Worm (Caenorhabditis elegans) whole organism, L1 larva: ENCODE data around the gene B0280.11.

Experiments used
- C34B4.2 ChIP-seq: sonication (generic microtip); optimal IDR thresholded peaks from 2 replicates; lab custom pipeline; 2017; ENCODE audit warnings: mild to moderate bottlenecking, missing genetic modification characterization, missing compliant biosample characterization
- F16B12.6 ChIP-seq: fragments of 150-350 bp; optimal IDR thresholded peaks from 2 replicates; lab custom pipeline; 2014; ENCODE audit warnings: missing biosample characterization, missing genetic modification characterization
- aha-1 ChIP-seq: fragments of 150-350 bp; optimal IDR thresholded peaks from 2 replicates; lab custom pipeline; 2014; ENCODE audit warnings: missing biosample characterization, missing genetic modification characterization
- alr-1 ChIP-seq: fragments of 200-800 bp; sonication (Bioruptor generic); optimal IDR thresholded peaks from 2 replicates; lab custom pipeline; 2018; ENCODE audit warnings: borderline replicate concordance, mild to moderate bottlenecking, missing genetic modification characterization, missing compliant biosample characterization
- aly-2 ChIP-seq: fragments of 150-350 bp; optimal IDR thresholded peaks from 2 replicates; lab custom pipeline; 2014; ENCODE audit warnings: missing biosample characterization, missing genetic modification characterization
- ama-1 ChIP-seq: fragments of 150-350 bp; optimal IDR thresholded peaks from 2 replicates; lab custom pipeline; 2014
- ceh-88 ChIP-seq: fragments of 200-800 bp; sonication (Bioruptor generic); IDR thresholded peaks from 2 replicates; pipeline ENCODE4 v1.3.6; 2022; ENCODE audit warnings: missing genetic modification characterization, missing compliant biosample characterization
- ceh-90 ChIP-seq: sonication (generic microtip); optimal IDR thresholded peaks from 2 replicates; lab custom pipeline; 2016; ENCODE audit warnings: missing genetic modification characterization, missing compliant biosample characterization
- ces-1 ChIP-seq: fragments of 150-350 bp; optimal IDR thresholded peaks from 2 replicates; lab custom pipeline; 2014; ENCODE audit warnings: missing biosample characterization, missing genetic modification reagents, missing genetic modification characterization
- dsc-1 ChIP-seq: sonication (generic microtip); optimal IDR thresholded peaks from 2 replicates; lab custom pipeline; 2016; ENCODE audit warnings: mild to moderate bottlenecking, missing genetic modification characterization, missing compliant biosample characterization
- efl-1 ChIP-seq, 4 experiments: fragments of 150-350 bp; optimal IDR thresholded peaks in 3 of 4; peaks in 1 of 4; 1 replicate in 1 of 4; 2 replicates in 3 of 4; lab custom pipeline; 2014; ENCODE audit warnings: missing biosample characterization in 2 of 4, missing genetic modification characterization in 2 of 4, missing genetic modification reagents in 2 of 4
- egl-27 ChIP-seq, 2 experiments: fragments of 150-350 bp in 1 of 2; sonication (generic microtip); optimal IDR thresholded peaks; 3 replicates each; lab custom pipeline; 2017 to 2018; ENCODE audit warnings: missing biosample characterization in 2 of 2, missing genetic modification characterization in 2 of 2, missing genetic modification reagents in 2 of 2
- elt-3 ChIP-seq, 6 experiments: fragments of 150-350 bp in 1 of 6; sonication (generic microtip); optimal IDR thresholded peaks; 2 replicates each; lab custom pipeline; 2017 to 2018; ENCODE audit warnings: missing biosample characterization in 6 of 6, missing genetic modification characterization in 6 of 6, inconsistent platforms in 1 of 6
- fos-1 ChIP-seq: fragments of 150-350 bp; optimal IDR thresholded peaks from 2 replicates; lab custom pipeline; 2014; ENCODE audit warnings: missing biosample characterization, missing genetic modification characterization
- grh-1 ChIP-seq: fragments of 200-800 bp; sonication (Bioruptor generic); IDR thresholded peaks from 2 replicates; pipeline ENCODE4 v1.3.6; 2022; ENCODE audit warnings: missing genetic modification reagents, missing genetic modification characterization, missing compliant biosample characterization
- hlh-17 ChIP-seq: fragments of 200-800 bp; sonication (Bioruptor generic); optimal IDR thresholded peaks from 2 replicates; lab custom pipeline; 2018; ENCODE audit warnings: missing genetic modification characterization, mild to moderate bottlenecking, missing compliant biosample characterization, moderate library complexity, borderline replicate concordance
- hlh-4 ChIP-seq: sonication (generic microtip); optimal IDR thresholded peaks from 2 replicates; lab custom pipeline; 2016; ENCODE audit warnings: mild to moderate bottlenecking, missing genetic modification characterization, missing compliant biosample characterization
- hpl-2 ChIP-seq: fragments of 150-350 bp; optimal IDR thresholded peaks from 2 replicates; lab custom pipeline; 2014; ENCODE audit warnings: missing biosample characterization, missing genetic modification reagents, missing genetic modification characterization
- isw-1 ChIP-seq: fragments of 200-800 bp; sonication (Bioruptor generic); IDR thresholded peaks from 2 replicates; pipeline ENCODE4 v1.3.6; 2022; ENCODE audit warnings: missing genetic modification characterization, missing compliant biosample characterization
- lin-13 ChIP-seq: fragments of 150-350 bp; optimal IDR thresholded peaks from 2 replicates; lab custom pipeline; 2014; ENCODE audit warnings: missing biosample characterization, missing genetic modification reagents, missing genetic modification characterization
- lin-14 ChIP-seq: fragments of 200-800 bp; sonication (Bioruptor generic); optimal IDR thresholded peaks from 2 replicates; lab custom pipeline; 2018; ENCODE audit warnings: mild to moderate bottlenecking, missing genetic modification characterization, moderate library complexity, missing compliant biosample characterization
- lin-15B ChIP-seq: fragments of 150-350 bp; sonication (generic microtip); optimal IDR thresholded peaks from 3 replicates; lab custom pipeline; 2014; ENCODE audit warnings: missing biosample characterization, missing genetic modification characterization
- lin-35 ChIP-seq, 2 experiments: fragments of 150-350 bp; optimal IDR thresholded peaks; 2 replicates each; lab custom pipeline; 2014; ENCODE audit warnings: missing biosample characterization in 2 of 2, missing genetic modification characterization in 2 of 2, missing genetic modification reagents in 2 of 2
- lir-3 ChIP-seq: sonication (generic microtip); optimal IDR thresholded peaks from 2 replicates; lab custom pipeline; 2016; ENCODE audit warnings: mild to moderate bottlenecking, missing genetic modification characterization, moderate library complexity, missing compliant biosample characterization; ENCODE audit not compliant: poor library complexity
- mef-2 ChIP-seq: fragments of 150-350 bp; optimal IDR thresholded peaks from 2 replicates; lab custom pipeline; 2014; ENCODE audit warnings: missing biosample characterization, missing genetic modification characterization
- mep-1 ChIP-seq: fragments of 150-350 bp; optimal IDR thresholded peaks from 2 replicates; lab custom pipeline; 2014; ENCODE audit warnings: missing biosample characterization, missing genetic modification characterization
- nhr-11 ChIP-seq: fragments of 150-350 bp; optimal IDR thresholded peaks from 2 replicates; lab custom pipeline; 2014; ENCODE audit warnings: missing biosample characterization, missing genetic modification characterization
- nhr-12 ChIP-seq: sonication (generic microtip); optimal IDR thresholded peaks from 2 replicates; lab custom pipeline; 2017; ENCODE audit warnings: missing biosample characterization, missing genetic modification characterization
- nhr-20 ChIP-seq: sonication (generic microtip); optimal IDR thresholded peaks from 2 replicates; lab custom pipeline; 2016; ENCODE audit warnings: mild to moderate bottlenecking, missing genetic modification characterization, missing compliant biosample characterization
- nhr-237 ChIP-seq: fragments of 150-350 bp; optimal IDR thresholded peaks from 2 replicates; lab custom pipeline; 2014; ENCODE audit warnings: missing biosample characterization, missing genetic modification characterization
- nhr-28 ChIP-seq: fragments of 150-350 bp; optimal IDR thresholded peaks from 2 replicates; lab custom pipeline; 2014; ENCODE audit warnings: missing biosample characterization, missing genetic modification characterization
- nhr-47 ChIP-seq: sonication (generic microtip); optimal IDR thresholded peaks from 2 replicates; lab custom pipeline; 2016; ENCODE audit warnings: mild to moderate bottlenecking, missing genetic modification characterization, moderate library complexity, missing compliant biosample characterization
- nhr-71 ChIP-seq: sonication (generic microtip); optimal IDR thresholded peaks from 2 replicates; lab custom pipeline; 2016; ENCODE audit warnings: mild to moderate bottlenecking, missing genetic modification characterization, moderate library complexity, missing compliant biosample characterization
- nhr-76 ChIP-seq: sonication (generic microtip); optimal IDR thresholded peaks from 2 replicates; lab custom pipeline; 2017; ENCODE audit warnings: missing biosample characterization, missing genetic modification characterization
- nhr-77 ChIP-seq: fragments of 150-350 bp; optimal IDR thresholded peaks from 2 replicates; lab custom pipeline; 2014; ENCODE audit warnings: missing biosample characterization, missing genetic modification characterization
- nhr-85 ChIP-seq: sonication (generic microtip); peaks from one replicate; lab custom pipeline; 2016; ENCODE audit warnings: missing genetic modification characterization, inconsistent platforms, missing compliant biosample characterization
- nhr-90 ChIP-seq: sonication (generic microtip); optimal IDR thresholded peaks from 2 replicates; lab custom pipeline; 2016; ENCODE audit warnings: mild to moderate bottlenecking, missing genetic modification characterization, missing compliant biosample characterization; ENCODE audit not compliant: poor library complexity
- pag-3 ChIP-seq: sonication (generic microtip); optimal IDR thresholded peaks from 2 replicates; lab custom pipeline; 2017; ENCODE audit warnings: missing genetic modification characterization, mild to moderate bottlenecking, missing compliant biosample characterization, antibody characterized with exemption, borderline replicate concordance; ENCODE audit not compliant: insufficient read depth
- snpc-4 ChIP-seq: fragments of 150-350 bp; optimal IDR thresholded peaks from 2 replicates; lab custom pipeline; 2014; ENCODE audit warnings: missing biosample characterization, missing genetic modification characterization
- snu-23 ChIP-seq: sonication (generic microtip); optimal IDR thresholded peaks from 2 replicates; lab custom pipeline; 2016; ENCODE audit warnings: missing genetic modification characterization, missing compliant biosample characterization
- sptf-1 ChIP-seq: fragments of 150-350 bp; optimal IDR thresholded peaks from 2 replicates; lab custom pipeline; 2014; ENCODE audit warnings: missing biosample characterization, missing genetic modification characterization
- sup-37 ChIP-seq: fragments of 200-800 bp; sonication (Bioruptor generic); optimal IDR thresholded peaks from 2 replicates; lab custom pipeline; 2018; ENCODE audit warnings: mild to moderate bottlenecking, missing genetic modification characterization, missing compliant biosample characterization
- swsn-7 ChIP-seq: sonication (generic microtip); optimal IDR thresholded peaks from 2 replicates; lab custom pipeline; 2016; ENCODE audit warnings: missing genetic modification characterization, missing compliant biosample characterization
- tlp-1 ChIP-seq: fragments of 150-350 bp; optimal IDR thresholded peaks from 2 replicates; lab custom pipeline; 2014; ENCODE audit warnings: missing biosample characterization, missing genetic modification characterization
- unc-30 ChIP-seq: sonication (generic microtip); optimal IDR thresholded peaks from 2 replicates; lab custom pipeline; 2017; ENCODE audit warnings: missing biosample characterization, missing genetic modification characterization
- unc-62 ChIP-seq: fragments of 150-350 bp; optimal IDR thresholded peaks from 2 replicates; lab custom pipeline; 2014; ENCODE audit warnings: missing biosample characterization, missing genetic modification reagents, missing genetic modification characterization
- unc-86 ChIP-seq: sonication (generic microtip); optimal IDR thresholded peaks from 2 replicates; lab custom pipeline; 2016; ENCODE audit warnings: missing genetic modification characterization, missing compliant biosample characterization
- unc-98 ChIP-seq: fragments of 200-800 bp; sonication (Bioruptor generic); IDR thresholded peaks from 2 replicates; pipeline ENCODE4 v1.3.6; 2022; ENCODE audit warnings: missing genetic modification characterization, missing compliant biosample characterization
- vab-15 ChIP-seq: sonication (generic microtip); optimal IDR thresholded peaks from 2 replicates; lab custom pipeline; 2017; ENCODE audit warnings: missing genotype, mild to moderate bottlenecking, missing genetic modification characterization, missing compliant biosample characterization
- zip-4 ChIP-seq: fragments of 200-800 bp; sonication (Bioruptor generic); optimal IDR thresholded peaks from 2 replicates; lab custom pipeline; 2018; ENCODE audit warnings: mild to moderate bottlenecking, missing genetic modification characterization, moderate library complexity, missing compliant biosample characterization
- ztf-4 ChIP-seq: fragments of 150-350 bp; optimal IDR thresholded peaks from 2 replicates; lab custom pipeline; 2014; ENCODE audit warnings: missing biosample characterization, missing genetic modification characterization

Gene B0280.11

ce11 chrIII:7166664-7167567, 28.8 kb upstream of the B0280.11 start (continued):
- TF ChIP-seq hpl-2 (GFP tag; lab: Kevin White, UChicago) = no peak
- no peak for TF ChIP-seq alr-1 (tag; lab: Kevin White, UChicago)
- TF ChIP-seq hlh-4 (tag; lab: Kevin White, UChicago) = no peak
- no peak for TF ChIP-seq nhr-11 (tag; lab: Kevin White, UChicago)
- peak; percentile 51 for TF ChIP-seq snu-23 (GFP tag; lab: Kevin White, UChicago)
- TF ChIP-seq F16B12.6 (tag; lab: Kevin White, UChicago) = peak; percentile 23
- no peak for TF ChIP-seq zip-4
- TF ChIP-seq lin-15B (tag; lab: Kevin White, UChicago) = no peak
- no peak for TF ChIP-seq grh-1 (GFP tag; lab: Robert Waterston, UW)
- no peak for TF ChIP-seq isw-1
- TF ChIP-seq ces-1 (GFP tag; lab: Kevin White, UChicago) = no peak
- peak; percentile 8 for TF ChIP-seq nhr-237 (tag; lab: Kevin White, UChicago)
- no peak for TF ChIP-seq ztf-4 (tag; lab: Kevin White, UChicago)
- TF ChIP-seq efl-1 (optimal IDR thresholded peaks at IDR 0.05; lab: Kevin White, UChicago) = peak; percentile 61
- TF ChIP-seq efl-1 (GFP tag; optimal IDR thresholded peaks at IDR 0.05 in 1 of 2; lab: Kevin White, UChicago) = peak in 1 of 2 experiments; percentile 38
- peak; percentile 95 for TF ChIP-seq lin-14 (GFP tag; lab: Kevin White, UChicago)
- TF ChIP-seq nhr-85 = peak; percentile 30
- peak; percentile 82 for TF ChIP-seq mep-1
- TF ChIP-seq sup-37 = no peak
- peak; percentile 14 for TF ChIP-seq snpc-4 (tag; lab: Kevin White, UChicago)
- TF ChIP-seq ceh-88 (GFP tag; lab: Robert Waterston, UW) = no peak
- TF ChIP-seq nhr-71 (tag; lab: Kevin White, UChicago) = peak; percentile 65
- peak in 1 of 6 experiments; percentile 14 for TF ChIP-seq elt-3 (tag; optimal IDR thresholded peaks at IDR 0.05; lab: Kevin White, UChicago)
- TF ChIP-seq nhr-47 (tag; lab: Kevin White, UChicago) = peak; percentile 44
- no peak for TF ChIP-seq ama-1 (lab: Kevin White, UChicago)
- no peak for TF ChIP-seq nhr-76
- TF ChIP-seq nhr-12 (tag; lab: Kevin White, UChicago) = no peak
- no peak for TF ChIP-seq nhr-90 (tag; lab: Kevin White, UChicago)
- no peak for TF ChIP-seq tlp-1 (tag; lab: Kevin White, UChicago)
- TF ChIP-seq unc-62 (GFP tag; lab: Kevin White, UChicago) = no peak
- TF ChIP-seq C34B4.2 = no peak
- no peak for TF ChIP-seq ceh-90 (tag; lab: Kevin White, UChicago)
- no peak for TF ChIP-seq sptf-1 (tag; lab: Kevin White, UChicago)
- TF ChIP-seq dsc-1 (tag; lab: Kevin White, UChicago) = no peak
- TF ChIP-seq lin-13 (GFP tag; lab: Kevin White, UChicago) = no peak
- TF ChIP-seq lir-3 (tag; lab: Kevin White, UChicago) = no peak
- TF ChIP-seq mef-2 (tag; lab: Kevin White, UChicago) = no peak
- no peak for TF ChIP-seq nhr-20 (tag; lab: Kevin White, UChicago)
- TF ChIP-seq fos-1 (tag; lab: Kevin White, UChicago) = no peak
- no peak for TF ChIP-seq nhr-28
- no peak for TF ChIP-seq unc-30
- TF ChIP-seq vab-15 (tag; lab: Kevin White, UChicago) = no peak
- TF ChIP-seq lin-35 (GFP tag; optimal IDR thresholded peaks at IDR 0.05; lab: Kevin White, UChicago) = peak; percentile 10 to 61
- TF ChIP-seq egl-27 (tag; optimal IDR thresholded peaks at IDR 0.05; lab: Kevin White, UChicago) = peak in 1 of 2 experiments; percentile 46
- peak; percentile 32 for TF ChIP-seq swsn-7 (tag; lab: Kevin White, UChicago)
- TF ChIP-seq hlh-17 (GFP tag; lab: Kevin White, UChicago) = no peak
- no peak for TF ChIP-seq aha-1
- TF ChIP-seq pag-3 (tag; lab: Kevin White, UChicago) = no peak
- peak; percentile 45 for TF ChIP-seq nhr-77 (tag; lab: Kevin White, UChicago)
- TF ChIP-seq unc-98 (GFP tag; lab: Robert Waterston, UW) = no peak
- TF ChIP-seq unc-86 = peak; percentile 14
- no peak for TF ChIP-seq aly-2 (tag; lab: Kevin White, UChicago)
